Fruit fly (Drosophila melanogaster) whole organism, embryonic: ENCODE results near the gene CG11672.
A peak's percentile ranks its signal among the peaks of the same experiment; 100 is the strongest.

ENCODE experiments used
- B-H2 ChIP-seq: fragments of 200-800 bp; sonication (Bioruptor generic); optimal IDR thresholded peaks from 2 replicates; lab custom pipeline; 2018; ENCODE audit warnings: missing biosample characterization, mild to moderate bottlenecking, missing genetic modification characterization
- CG10321 ChIP-seq: fragments of 200-800 bp; sonication (Bioruptor generic); IDR thresholded peaks from 2 replicates; pipeline ENCODE4 v1.3.6; 2022; ENCODE audit warnings: missing biosample characterization, missing genetic modification characterization
- CG10462 ChIP-seq: fragments of 200-800 bp; sonication (Bioruptor generic); optimal IDR thresholded peaks from 2 replicates; lab custom pipeline; 2016; ENCODE audit warnings: missing biosample characterization, missing genetic modification characterization
- CG10565 ChIP-seq: fragments of 200-800 bp; sonication (Bioruptor generic); optimal IDR thresholded peaks from 3 replicates; lab custom pipeline; 2016; ENCODE audit warnings: missing biosample characterization, mild to moderate bottlenecking, missing genetic modification characterization
- CG11398 ChIP-seq: fragments of 200-800 bp; sonication (Bioruptor generic); optimal IDR thresholded peaks from 2 replicates; lab custom pipeline; 2016; ENCODE audit warnings: missing biosample characterization, missing genetic modification characterization
- CG12071 ChIP-seq: fragments of 200-800 bp; sonication (Bioruptor generic); optimal IDR thresholded peaks from 3 replicates; lab custom pipeline; 2018; ENCODE audit warnings: missing biosample characterization, mild to moderate bottlenecking, missing genetic modification characterization
- CG12104 ChIP-seq: fragments of 200-800 bp; sonication (Bioruptor generic); optimal IDR thresholded peaks from 3 replicates; lab custom pipeline; 2016; ENCODE audit warnings: missing biosample characterization, missing genetic modification characterization
- CG12391 ChIP-seq: fragments of 200-800 bp; sonication (Bioruptor generic); optimal IDR thresholded peaks from 3 replicates; lab custom pipeline; 2018; ENCODE audit warnings: missing biosample characterization, mild to moderate bottlenecking, missing genetic modification characterization, moderate library complexity
- CG12769 ChIP-seq: fragments of 200-800 bp; sonication (Bioruptor generic); optimal IDR thresholded peaks from 2 replicates; lab custom pipeline; 2019; ENCODE audit warnings: missing biosample characterization, mild to moderate bottlenecking, missing genetic modification characterization, moderate library complexity
- CG12942 ChIP-seq: fragments of 200-800 bp; sonication (Bioruptor generic); optimal IDR thresholded peaks from 3 replicates; lab custom pipeline; 2016; ENCODE audit warnings: missing biosample characterization, missing genetic modification characterization
- CG13775 ChIP-seq: fragments of 200-800 bp; sonication (Bioruptor generic); optimal IDR thresholded peaks from 3 replicates; lab custom pipeline; 2017; ENCODE audit warnings: missing biosample characterization, mild to moderate bottlenecking, missing genetic modification characterization
- CG14050 ChIP-seq: fragments of 200-800 bp; sonication (Bioruptor generic); IDR thresholded peaks from 3 replicates; pipeline ENCODE4 v1.3.6; 2022; ENCODE audit warnings: missing biosample characterization, missing genetic modification characterization
- CG14441 ChIP-seq: fragments of 200-800 bp; sonication (Bioruptor generic); IDR thresholded peaks from 2 replicates; pipeline ENCODE4 v1.3.6; 2022; ENCODE audit warnings: missing biosample characterization, missing genetic modification characterization
- CG15479 ChIP-seq: fragments of 200-800 bp; sonication (Bioruptor generic); optimal IDR thresholded peaks from 3 replicates; lab custom pipeline; 2019; ENCODE audit warnings: missing biosample characterization, mild to moderate bottlenecking, missing genetic modification characterization, moderate library complexity
- CG16779 ChIP-seq: fragments of 200-800 bp; sonication (Bioruptor generic); IDR thresholded peaks from 2 replicates; pipeline ENCODE4 v1.3.6; 2022; ENCODE audit warnings: missing biosample characterization, missing genetic modification characterization
- CG2875 ChIP-seq: fragments of 200-800 bp; sonication (Bioruptor generic); optimal IDR thresholded peaks from 2 replicates; lab custom pipeline; 2017; ENCODE audit warnings: missing biosample characterization, mild to moderate bottlenecking, missing genetic modification characterization, missing genetic modification reagents
- CG8290 ChIP-seq, 3 experiments: fragments of 200-800 bp; sonication (Bioruptor generic); optimal IDR thresholded peaks; 2 replicates each; lab custom pipeline; 2016 to 2019; ENCODE audit warnings: missing biosample characterization in 3 of 3, missing genetic modification characterization in 3 of 3, mild to moderate bottlenecking in 2 of 3, moderate library complexity in 1 of 3
- CG8478 ChIP-seq: fragments of >200 bp; optimal IDR thresholded peaks from 2 replicates; lab custom pipeline; 2018
- CG9437 ChIP-seq: fragments of 200-800 bp; sonication (Bioruptor generic); optimal IDR thresholded peaks from 2 replicates; lab custom pipeline; 2018; ENCODE audit warnings: missing biosample characterization, mild to moderate bottlenecking, missing genetic modification characterization
- CkIIα-i1 ChIP-seq: fragments of 200-800 bp; sonication (Bioruptor generic); IDR thresholded peaks from 2 replicates; pipeline ENCODE4 v1.3.6; 2022; ENCODE audit warnings: missing biosample characterization, missing genetic modification characterization
- Drgx ChIP-seq: fragments of 200-800 bp; sonication (Bioruptor generic); IDR thresholded peaks from 2 replicates; pipeline ENCODE4 v1.3.6; 2022; ENCODE audit warnings: missing biosample characterization, missing genetic modification characterization
- Fer3 ChIP-seq: fragments of 200-800 bp; sonication (Bioruptor generic); optimal IDR thresholded peaks from 2 replicates; lab custom pipeline; 2018; ENCODE audit warnings: missing biosample characterization, mild to moderate bottlenecking, missing genetic modification characterization, moderate library complexity
- GATAe ChIP-seq: fragments of 200-800 bp; sonication (Bioruptor generic); conservative IDR thresholded peaks from 2 replicates; pipeline ENCODE4 v1.3.6; 2022; ENCODE audit warnings: missing biosample characterization, missing genetic modification characterization
- HLH54F ChIP-seq: fragments of 200-800 bp; sonication (Bioruptor generic); optimal IDR thresholded peaks from 3 replicates; lab custom pipeline; 2016; ENCODE audit warnings: missing biosample characterization, missing genetic modification characterization
- HmgZ ChIP-seq: fragments of 200-800 bp; sonication (Bioruptor generic); optimal IDR thresholded peaks from 2 replicates; lab custom pipeline; 2018; ENCODE audit warnings: missing biosample characterization, mild to moderate bottlenecking, missing genetic modification characterization
- Hmr ChIP-seq: fragments of 200-800 bp; sonication (Bioruptor generic); optimal IDR thresholded peaks from 3 replicates; lab custom pipeline; 2017; ENCODE audit warnings: mild to moderate bottlenecking, missing biosample characterization, missing genetic modification reagents, missing genetic modification characterization
- Meics ChIP-seq: fragments of 200-800 bp; sonication (Bioruptor generic); optimal IDR thresholded peaks from 2 replicates; lab custom pipeline; 2017; ENCODE audit warnings: missing biosample characterization, mild to moderate bottlenecking, missing genetic modification characterization
- Ptx1 ChIP-seq: fragments of 200-800 bp; sonication (Bioruptor generic); IDR thresholded peaks from 2 replicates; pipeline ENCODE4 v1.3.6; 2022; ENCODE audit warnings: missing biosample characterization, missing genetic modification characterization
- Rfx ChIP-seq: fragments of 200-800 bp; sonication (Bioruptor generic); IDR thresholded peaks from 2 replicates; pipeline ENCODE4 v1.3.6; 2022; ENCODE audit warnings: missing biosample characterization, missing genetic modification characterization
- Rx ChIP-seq: fragments of 200-800 bp; sonication (Bioruptor generic); IDR thresholded peaks from 2 replicates; pipeline ENCODE4 v1.3.6; 2022; ENCODE audit warnings: missing biosample characterization, missing genetic modification characterization
- Spps ChIP-seq: fragments of 200-800 bp; sonication (Bioruptor generic); optimal IDR thresholded peaks from 2 replicates; lab custom pipeline; 2018; ENCODE audit warnings: missing biosample characterization, mild to moderate bottlenecking, missing genetic modification characterization
- az2 ChIP-seq: fragments of 200-800 bp; sonication (Bioruptor generic); optimal IDR thresholded peaks from 3 replicates; lab custom pipeline; 2016; ENCODE audit warnings: missing biosample characterization, missing genetic modification characterization
- dpn ChIP-seq, 2 experiments: fragments of 200-800 bp; sonication (Bioruptor generic); optimal IDR thresholded peaks; 3 replicates each; lab custom pipeline; 2016; ENCODE audit warnings: missing biosample characterization in 2 of 2, missing genetic modification characterization in 2 of 2
- h ChIP-seq: fragments of >200 bp; optimal IDR thresholded peaks from 2 replicates; lab custom pipeline; 2017
- ham ChIP-seq: fragments of 200-800 bp; sonication (Bioruptor generic); IDR thresholded peaks from 2 replicates; pipeline ENCODE4 v1.3.6; 2022; ENCODE audit warnings: missing biosample characterization, missing genetic modification characterization
- ind ChIP-seq: fragments of 200-800 bp; sonication (Bioruptor generic); optimal IDR thresholded peaks from 3 replicates; lab custom pipeline; 2016; ENCODE audit warnings: missing biosample characterization, missing genetic modification characterization
- kay ChIP-seq: fragments of 200-800 bp; sonication (Bioruptor generic); optimal IDR thresholded peaks from 2 replicates; lab custom pipeline; 2016; ENCODE audit warnings: missing biosample characterization, missing genetic modification characterization
- lilli ChIP-seq: fragments of 200-800 bp; sonication (Bioruptor generic); optimal IDR thresholded peaks from 3 replicates; lab custom pipeline; 2016; ENCODE audit warnings: missing biosample characterization, missing genetic modification characterization
- nau ChIP-seq: fragments of 200-800 bp; sonication (Bioruptor generic); optimal IDR thresholded peaks from 3 replicates; lab custom pipeline; 2017; ENCODE audit warnings: missing biosample characterization, mild to moderate bottlenecking, missing genetic modification characterization, missing genetic modification reagents
- onecut ChIP-seq: fragments of 200-800 bp; sonication (Bioruptor generic); IDR thresholded peaks from 2 replicates; pipeline ENCODE4 v1.3.6; 2022; ENCODE audit warnings: missing biosample characterization, missing genetic modification characterization
- psq ChIP-seq: fragments of 200-800 bp; sonication (Bioruptor generic); optimal IDR thresholded peaks from 2 replicates; lab custom pipeline; 2017; ENCODE audit warnings: missing biosample characterization, missing genetic modification characterization
- sc ChIP-seq, 3 experiments: fragments of >200 bp in 2 of 3; fragments of 200-800 bp in 1 of 3; sonication (Bioruptor generic) in 1 of 3; optimal IDR thresholded peaks; 2 replicates in 2 of 3; 3 replicates in 1 of 3; lab custom pipeline; 2017; ENCODE audit warnings: mild to moderate bottlenecking in 1 of 3, missing biosample characterization in 1 of 3, missing genetic modification characterization in 1 of 3, missing genetic modification reagents in 1 of 3
- sd ChIP-seq: fragments of 200-800 bp; sonication (Bioruptor generic); optimal IDR thresholded peaks from 3 replicates; lab custom pipeline; 2018; ENCODE audit warnings: missing biosample characterization, mild to moderate bottlenecking, missing genetic modification characterization, moderate library complexity
- sim ChIP-seq: fragments of 200-800 bp; sonication (Bioruptor generic); IDR thresholded peaks from 2 replicates; pipeline ENCODE4 v1.3.6; 2022; ENCODE audit warnings: missing biosample characterization, missing genetic modification characterization
- sisA ChIP-seq: fragments of 200-800 bp; sonication (Bioruptor generic); IDR thresholded peaks from 2 replicates; pipeline ENCODE4 v1.3.6; 2022; ENCODE audit warnings: missing biosample characterization, missing genetic modification characterization
- slbo ChIP-seq: fragments of 200-800 bp; sonication (Bioruptor generic); IDR thresholded peaks from 2 replicates; pipeline ENCODE4 v1.3.6; 2022; ENCODE audit warnings: missing biosample characterization, missing genetic modification characterization
- sob ChIP-seq: fragments of 200-800 bp; sonication (Bioruptor generic); IDR thresholded peaks from 2 replicates; pipeline ENCODE4 v1.3.6; 2022; ENCODE audit warnings: missing biosample characterization, missing genetic modification characterization
- tna ChIP-seq: fragments of 200-800 bp; sonication (Bioruptor generic); IDR thresholded peaks from 2 replicates; pipeline ENCODE4 v1.3.6; 2022; ENCODE audit warnings: missing biosample characterization, missing genetic modification characterization; ENCODE audit not compliant: partially characterized antibody

CG11672 gene

DNA sequence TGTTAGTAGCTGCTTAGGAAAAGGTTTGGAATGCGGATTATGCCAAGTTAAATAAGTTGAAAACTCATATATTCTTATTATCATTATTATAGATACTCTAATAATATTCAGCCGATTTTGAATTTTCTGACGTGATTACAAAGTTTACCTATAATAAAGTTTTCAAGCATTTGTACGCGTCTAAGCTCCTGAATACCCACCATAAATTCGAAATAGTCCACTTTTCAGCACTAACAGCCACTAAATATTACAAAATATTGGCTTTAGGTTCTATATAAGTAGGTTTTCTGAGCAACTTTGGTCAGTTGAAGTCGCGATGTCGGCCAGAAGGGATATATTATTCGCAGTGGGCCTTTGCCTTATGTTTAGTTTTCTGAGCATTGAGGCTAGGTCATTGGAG, 33.6 kb upstream of the CG11672 start, which contains the start of gene CG7443:
CG7443 (plus strand) TSS at position 301 of the 400 bp plus-strand sequence.
- TF ChIP-seq kay (GFP tag; lab: Kevin White, UChicago) (no peak), CG14441 (no peak), CG2875 (GFP tag; lab: Kevin White, UChicago) (no peak), ham (GFP tag; lab: Robert Waterston, UW) (no peak), CG10462 (GFP tag; lab: Kevin White, UChicago) (no peak), nau (GFP tag; lab: Kevin White, UChicago) (no peak), tna (GFP tag; lab: Robert Waterston, UW) (no peak)
- TF ChIP-seq, all 482 proteins: peak for 0

DNA sequence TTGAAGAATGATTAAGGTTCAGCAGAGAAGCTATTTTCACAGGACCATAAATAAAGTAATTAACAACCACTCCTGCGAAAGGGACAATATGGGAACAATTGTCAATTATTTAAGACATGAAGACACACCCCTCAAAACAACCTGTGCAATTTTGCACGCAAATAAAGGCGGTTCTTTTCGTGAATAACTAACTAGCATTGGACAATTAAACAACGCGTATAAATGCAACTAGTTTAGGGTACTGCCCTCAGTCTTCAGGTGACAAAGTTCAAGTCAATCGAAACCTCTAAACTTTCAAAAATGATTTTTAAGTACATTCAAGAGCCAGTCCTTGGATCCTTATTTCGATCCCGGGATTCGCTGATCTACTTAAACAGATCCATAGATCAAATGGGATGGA, 31.1 kb upstream of the CG11672 start, which contains the start of gene Or85a:
Or85a (plus strand) TSS at position 301 of the 400 bp plus-strand sequence.
- TF ChIP-seq CG14050 (GFP tag; lab: Robert Waterston, UW) (no peak), Ptx1 (GFP tag; lab: Robert Waterston, UW) (no peak), sim (GFP tag; lab: Robert Waterston, UW) (no peak), CG13775 (GFP tag; lab: Kevin White, UChicago) (no peak), az2 (GFP tag; lab: Kevin White, UChicago) (no peak), CG16779 (GFP tag; lab: Robert Waterston, UW) (no peak), CG9437 (GFP tag; lab: Kevin White, UChicago) (no peak), sisA (no peak), ind (no peak), GATAe (GFP tag; lab: Robert Waterston, UW) (no peak), CkIIα-i1 (GFP tag; lab: Robert Waterston, UW) (no peak), onecut (no peak), CG12104 (GFP tag; lab: Kevin White, UChicago) (no peak)
- TF ChIP-seq, all 482 proteins: peak for 0

DNA sequence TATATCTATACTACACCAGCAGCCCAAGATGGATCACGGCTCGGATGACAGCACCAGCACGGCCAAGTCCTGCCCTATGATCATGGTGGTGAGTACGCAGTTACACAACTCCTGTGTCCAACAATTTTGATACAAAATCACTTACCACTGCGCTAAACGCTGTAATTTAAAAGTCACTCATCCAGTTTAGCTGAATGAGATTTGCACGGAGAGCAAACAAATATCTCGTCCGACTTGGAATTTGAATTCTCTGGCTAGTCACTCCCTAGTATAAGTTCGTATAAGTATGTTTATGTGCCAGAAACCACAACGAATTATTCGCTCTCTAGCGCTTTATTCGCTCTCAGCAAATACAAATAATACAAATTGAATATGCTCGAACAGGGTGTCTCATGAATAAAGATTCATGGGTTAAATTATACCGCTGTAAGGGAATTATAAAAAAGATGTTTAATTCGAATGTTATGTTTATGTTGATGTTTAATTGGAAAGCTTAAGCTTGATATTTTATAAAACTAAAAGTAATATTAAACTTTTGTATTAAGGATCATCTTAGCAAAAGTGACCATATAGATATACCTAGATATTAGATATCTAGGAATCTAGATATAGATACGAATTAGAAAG, 27.4 kb upstream of the CG11672 start:
- TF ChIP-seq Rx (GFP tag; lab: Robert Waterston, UW) = no peak
- TF ChIP-seq psq (GFP tag; lab: Kevin White, UChicago) = no peak
- TF ChIP-seq Rfx (GFP tag; lab: Robert Waterston, UW) = peak; percentile 51; the same call in 1 of the 2 replicates
- TF ChIP-seq Hmr (GFP tag; lab: Kevin White, UChicago) = peak; percentile 53
- peak; percentile 48 for TF ChIP-seq Drgx (GFP tag; lab: Robert Waterston, UW)
- TF ChIP-seq CG8478 (lab: Kevin White, UChicago) = no peak
- peak; percentile 56 for TF ChIP-seq Fer3 (tag; lab: Kevin White, UChicago)
- TF ChIP-seq dpn (GFP tag; optimal IDR thresholded peaks at IDR 0.05; lab: Kevin White, UChicago) = no peak
- no peak for TF ChIP-seq h (lab: Kevin White, UChicago)
- peak; percentile 41 for TF ChIP-seq sd (tag; lab: Kevin White, UChicago)
- no peak for TF ChIP-seq CG12942 (GFP tag; lab: Kevin White, UChicago)
- TF ChIP-seq Meics (GFP tag; lab: Kevin White, UChicago) = peak; percentile 35
- peak; percentile 13 for TF ChIP-seq CG15479
- no peak for TF ChIP-seq sc (optimal IDR thresholded peaks at IDR 0.05; lab: Kevin White, UChicago)
- no peak for TF ChIP-seq sc (GFP tag; optimal IDR thresholded peaks at IDR 0.05; lab: Kevin White, UChicago)
- peak; percentile 9 for TF ChIP-seq CG12071 (GFP tag; lab: Kevin White, UChicago)
- TF ChIP-seq HLH54F (GFP tag; lab: Kevin White, UChicago) = no peak
- TF ChIP-seq CG10565 (GFP tag; lab: Kevin White, UChicago) = no peak
- no peak for TF ChIP-seq CG8290 (GFP tag; optimal IDR thresholded peaks at IDR 0.05; lab: Kevin White, UChicago)
- TF ChIP-seq CG8290 (tag; optimal IDR thresholded peaks at IDR 0.05; lab: Kevin White, UChicago) = no peak
- no peak for TF ChIP-seq Spps
- TF ChIP-seq lilli = peak; percentile 25
- peak; percentile 49; the same call in 1 of the 2 replicates for TF ChIP-seq slbo (GFP tag; lab: Robert Waterston, UW)
- no peak for TF ChIP-seq HmgZ
- no peak for TF ChIP-seq B-H2 (GFP tag; lab: Kevin White, UChicago)
- TF ChIP-seq CG12769 = no peak
- no peak for TF ChIP-seq sob
- TF ChIP-seq CG11398 (GFP tag; lab: Kevin White, UChicago) = no peak
- TF ChIP-seq CG10321 (GFP tag; lab: Robert Waterston, UW) = no peak
- peak; percentile 23 for TF ChIP-seq CG12391 (tag; lab: Kevin White, UChicago)
